Fruit fly (Drosophila melanogaster): Measurements from ENCODE around the gene nSyb.
A peak's percentile ranks its signal among the peaks of the same experiment; 100 is the strongest.

The nSyb gene

dm6 chr3L:1587140-1587849 is 50.3 kb downstream of the nSyb start (continued):
- TF ChIP-seq CG7372 (GFP tag; IDR thresholded peaks at IDR 0.05) (peak; percentile 88), CG5953 (GFP tag; IDR thresholded peaks at IDR 0.05) (peak; percentile 62; the same call in 1 of the 2 replicates), run (tag; optimal IDR thresholded peaks at IDR 0.05) (no peak), Mad (GFP tag; optimal IDR thresholded peaks at IDR 0.05) (peak; percentile 60), CG16813 (GFP tag; IDR thresholded peaks at IDR 0.05; ENCODE audit: partially characterized antibody) (no peak), CG10366 (GFP tag; IDR thresholded peaks at IDR 0.05) (peak; percentile 87), BEAF-32 (GFP tag; optimal IDR thresholded peaks at IDR 0.05) (no peak), btn (GFP tag; optimal IDR thresholded peaks at IDR 0.05) (peak; percentile 53), CG15696 (tag; optimal IDR thresholded peaks at IDR 0.05) (peak; percentile 69), phol (tag; optimal IDR thresholded peaks at IDR 0.05) (peak; percentile 73), CG2116 (GFP tag; optimal IDR thresholded peaks at IDR 0.05) (peak; percentile 9), CG3407 (GFP tag; optimal IDR thresholded peaks at IDR 0.05) (peak; percentile 24), pzg (GFP tag; optimal IDR thresholded peaks at IDR 0.05) (peak; percentile 2), NFAT (GFP tag; IDR thresholded peaks at IDR 0.05) (peak; percentile 87), CG7839 (tag; optimal IDR thresholded peaks at IDR 0.05) (peak; percentile 93), Max (GFP tag; optimal IDR thresholded peaks at IDR 0.05) (peak; percentile 73), CG33557 (GFP tag; optimal IDR thresholded peaks at IDR 0.05) (peak; percentile 9), Sox100B (GFP tag; optimal IDR thresholded peaks at IDR 0.05) (peak; percentile 57), CG7556 (GFP tag; optimal IDR thresholded peaks at IDR 0.05) (peak; percentile 61), hkb (optimal IDR thresholded peaks at IDR 0.05) (no peak), hkb (GFP tag; IDR thresholded peaks at IDR 0.05) (peak; percentile 91), chif (GFP tag; optimal IDR thresholded peaks at IDR 0.05) (peak; percentile 57 to 71), HmgD (GFP tag; optimal IDR thresholded peaks at IDR 0.05) (no peak), dmrt11E (tag; optimal IDR thresholded peaks at IDR 0.05) (peak; percentile 14), insv (GFP tag; optimal IDR thresholded peaks at IDR 0.05) (no peak), ind (GFP tag; optimal IDR thresholded peaks at IDR 0.05) (peak; percentile 92), CG7963 (GFP tag; IDR thresholded peaks at IDR 0.05; ENCODE audit: partially characterized antibody) (no peak), CG3163 (GFP tag; optimal IDR thresholded peaks at IDR 0.05) (peak; percentile 51), hbn (GFP tag; IDR thresholded peaks at IDR 0.05; ENCODE audit: partially characterized antibody) (no peak), CG14860 (GFP tag; IDR thresholded peaks at IDR 0.05; ENCODE audit: partially characterized antibody) (no peak), oc (tag; optimal IDR thresholded peaks at IDR 0.05) (peak; percentile 28), Lhr (GFP tag; optimal IDR thresholded peaks at IDR 0.05) (no peak), sc (optimal IDR thresholded peaks at IDR 0.05) (no peak), sc (GFP tag; optimal IDR thresholded peaks at IDR 0.05) (no peak), PHDP (tag; optimal IDR thresholded peaks at IDR 0.05) (peak; percentile 76), rib (GFP tag; IDR thresholded peaks at IDR 0.05) (peak; percentile 82; the same call in 1 of the 2 replicates), CG6765 (GFP tag; optimal IDR thresholded peaks at IDR 0.05) (peak; percentile 76), kni (GFP tag; optimal IDR thresholded peaks at IDR 0.05) (no peak), CG34376 (GFP tag; optimal IDR thresholded peaks at IDR 0.05) (peak; percentile 50), grau (tag; optimal IDR thresholded peaks at IDR 0.05) (peak; percentile 94), unpg (GFP tag; optimal IDR thresholded peaks at IDR 0.05) (peak; percentile 84), CG2120 (GFP tag; optimal IDR thresholded peaks at IDR 0.05) (peak; percentile 89), ERR (GFP tag; optimal IDR thresholded peaks at IDR 0.05) (peak; percentile 65), cwo (GFP tag; optimal IDR thresholded peaks at IDR 0.05) (peak; percentile 61), CG5245 (GFP tag; optimal IDR thresholded peaks at IDR 0.05) (peak; percentile 91), CG34422 (GFP tag; IDR thresholded peaks at IDR 0.05) (peak; percentile 91), CG4404 (GFP tag; IDR thresholded peaks at IDR 0.05) (peak; percentile 77), sd (tag; optimal IDR thresholded peaks at IDR 0.05) (no peak), gfzf (GFP tag; optimal IDR thresholded peaks at IDR 0.05) (no peak)
